Worm (Caenorhabditis elegans) whole organism, L4 larva: Measurements from ENCODE around the gene Y77E11A.23.

Experiments used
- lin-1 ChIP-seq: fragments of 200-800 bp; sonication (Bioruptor generic); IDR thresholded peaks from 2 replicates; pipeline ENCODE4 v1.3.6; 2022; ENCODE audit warnings: missing genetic modification reagents, missing genetic modification characterization, missing compliant biosample characterization
- mep-1 ChIP-seq: fragments of 150-350 bp; sonication (generic microtip); optimal IDR thresholded peaks from 3 replicates; lab custom pipeline; 2014; ENCODE audit warnings: missing biosample characterization, missing genetic modification characterization
- nhr-237 ChIP-seq: sonication (generic microtip); optimal IDR thresholded peaks from 2 replicates; lab custom pipeline; 2017; ENCODE audit warnings: missing biosample characterization, missing genetic modification characterization
- nhr-77 ChIP-seq: fragments of 150-350 bp; optimal IDR thresholded peaks from 2 replicates; lab custom pipeline; 2014; ENCODE audit warnings: missing biosample characterization, missing genetic modification characterization
- snpc-4 ChIP-seq: fragments of 150-350 bp; optimal IDR thresholded peaks from 2 replicates; lab custom pipeline; 2014; ENCODE audit warnings: missing biosample characterization, missing genetic modification characterization
- zag-1 ChIP-seq: fragments of 150-350 bp; optimal IDR thresholded peaks from 2 replicates; lab custom pipeline; 2014; ENCODE audit warnings: missing biosample characterization, missing genetic modification characterization

DNA sequence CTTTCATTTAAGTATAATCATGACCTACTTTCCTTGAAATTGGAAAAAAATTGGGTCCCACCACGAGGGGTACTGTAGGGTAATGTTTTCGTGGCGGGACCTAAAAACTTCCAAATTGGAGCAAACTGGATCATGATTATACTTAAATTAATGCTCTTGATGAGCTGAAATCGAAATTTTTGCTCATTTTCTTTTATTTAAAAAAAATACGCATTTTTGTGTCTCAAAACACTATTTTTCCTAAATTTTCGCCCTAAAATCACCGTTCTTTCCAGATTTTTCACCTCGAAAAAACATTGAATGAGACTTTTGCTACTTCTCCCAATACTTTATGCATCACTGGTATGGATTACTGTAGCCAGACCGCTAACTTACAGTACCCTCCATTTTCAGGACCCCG is 23.9 kb downstream of the Y77E11A.23 start, which contains the start of gene spp-31:
- no peak for TF ChIP-seq mep-1 (tag; lab: Kevin White, UChicago)
- TF ChIP-seq snpc-4 (tag; lab: Kevin White, UChicago) = no peak
- TF ChIP-seq nhr-77 = no peak
- no peak for TF ChIP-seq nhr-237 (tag; lab: Kevin White, UChicago)
- no peak for TF ChIP-seq zag-1 (tag; lab: Kevin White, UChicago)
- TF ChIP-seq lin-1 (GFP tag; lab: Robert Waterston, UW) = no peak
